Fruit fly (Drosophila melanogaster) whole organism, embryonic: Measurements from ENCODE around the gene Eip63E.

Experiments used
- Bdp1 ChIP-seq: fragments of 200-800 bp; sonication (Bioruptor generic); optimal IDR thresholded peaks from 3 replicates; lab custom pipeline; 2016; ENCODE audit warnings: missing biosample characterization, missing genetic modification characterization
- CG10431 ChIP-seq: fragments of 200-800 bp; sonication (Bioruptor generic); optimal IDR thresholded peaks from 3 replicates; lab custom pipeline; 2018; ENCODE audit warnings: missing biosample characterization, mild to moderate bottlenecking, missing genetic modification characterization
- CG11085 ChIP-seq: fragments of 200-800 bp; sonication (Bioruptor generic); IDR thresholded peaks from 2 replicates; pipeline ENCODE4 v1.3.6; 2022; ENCODE audit warnings: missing biosample characterization, missing genetic modification characterization
- CG11695 ChIP-seq: fragments of 200-800 bp; sonication (Bioruptor generic); IDR thresholded peaks from 3 replicates; pipeline ENCODE4 v1.3.6; 2022; ENCODE audit warnings: missing biosample characterization, missing genetic modification characterization
- CG14667 ChIP-seq: fragments of 200-800 bp; sonication (Bioruptor generic); IDR thresholded peaks from 2 replicates; pipeline ENCODE4 v1.3.6; 2022; ENCODE audit warnings: missing biosample characterization, missing genetic modification characterization
- CG15011 ChIP-seq: fragments of 200-800 bp; sonication (Bioruptor generic); optimal IDR thresholded peaks from 3 replicates; lab custom pipeline; 2018; ENCODE audit warnings: missing biosample characterization, mild to moderate bottlenecking, missing genetic modification characterization
- CG15514 ChIP-seq: fragments of 200-800 bp; sonication (Bioruptor generic); optimal IDR thresholded peaks from 3 replicates; lab custom pipeline; 2017; ENCODE audit warnings: missing biosample characterization, missing genetic modification characterization, mild to moderate bottlenecking, moderate library complexity, missing genetic modification reagents
- CG17186 ChIP-seq: fragments of 200-800 bp; sonication (Bioruptor generic); optimal IDR thresholded peaks from 3 replicates; lab custom pipeline; 2017; ENCODE audit warnings: missing biosample characterization, missing genetic modification reagents, missing genetic modification characterization
- CG18011 ChIP-seq: fragments of 200-800 bp; sonication (Bioruptor generic); optimal IDR thresholded peaks from 2 replicates; lab custom pipeline; 2017; ENCODE audit warnings: missing biosample characterization, missing genetic modification characterization, mild to moderate bottlenecking, moderate library complexity, missing genotype
- CG3065 ChIP-seq: fragments of 200-800 bp; sonication (Bioruptor generic); optimal IDR thresholded peaks from 2 replicates; lab custom pipeline; 2016; ENCODE audit warnings: missing biosample characterization, missing genetic modification characterization
- CG3407 ChIP-seq: fragments of 200-800 bp; sonication (Bioruptor generic); optimal IDR thresholded peaks from 2 replicates; lab custom pipeline; 2018; ENCODE audit warnings: missing biosample characterization, mild to moderate bottlenecking, missing genetic modification characterization
- CG3726 ChIP-seq: fragments of 200-800 bp; sonication (Bioruptor generic); IDR thresholded peaks from 3 replicates; pipeline ENCODE4, ENCODE4 v1.3.6; 2022; ENCODE audit warnings: missing biosample characterization, missing genetic modification characterization
- CG43689 ChIP-seq: fragments of 200-800 bp; sonication (Bioruptor generic); IDR thresholded peaks from 2 replicates; pipeline ENCODE4 v1.3.6; 2022; ENCODE audit warnings: missing biosample characterization, missing genetic modification characterization
- CG6272 ChIP-seq: fragments of 200-800 bp; sonication (Bioruptor generic); IDR thresholded peaks from 2 replicates; pipeline ENCODE4 v1.3.6; 2022; ENCODE audit warnings: missing biosample characterization, missing genetic modification characterization
- CG8478 ChIP-seq: fragments of >200 bp; optimal IDR thresholded peaks from 2 replicates; lab custom pipeline; 2018
- CG9932 ChIP-seq: fragments of 200-800 bp; sonication (Bioruptor generic); IDR thresholded peaks from 2 replicates; pipeline ENCODE4 v1.3.6; 2022; ENCODE audit warnings: missing biosample characterization, missing genetic modification characterization
- Chrac-16 ChIP-seq: fragments of 200-800 bp; sonication (Bioruptor generic); optimal IDR thresholded peaks from 3 replicates; lab custom pipeline; 2016; ENCODE audit warnings: missing biosample characterization, missing genetic modification characterization
- CrebB ChIP-seq: fragments of 200-800 bp; sonication (Bioruptor generic); optimal IDR thresholded peaks from 3 replicates; lab custom pipeline; 2018; ENCODE audit warnings: missing biosample characterization, mild to moderate bottlenecking, missing genetic modification characterization
- Dip2 ChIP-seq: fragments of 200-800 bp; sonication (Bioruptor generic); IDR thresholded peaks from 2 replicates; pipeline ENCODE4 v1.3.6; 2022; ENCODE audit warnings: missing biosample characterization, missing genetic modification characterization
- Dip3 ChIP-seq: fragments of 200-800 bp; sonication (Bioruptor generic); optimal IDR thresholded peaks from 3 replicates; lab custom pipeline; 2016; ENCODE audit warnings: missing biosample characterization, missing genetic modification characterization
- Dp ChIP-seq: fragments of 200-800 bp; sonication (Bioruptor generic); optimal IDR thresholded peaks from 2 replicates; lab custom pipeline; 2018; ENCODE audit warnings: missing biosample characterization, mild to moderate bottlenecking, missing genetic modification characterization, moderate library complexity
- Eip74EF ChIP-seq, 2 experiments: fragments of 200-800 bp in 1 of 2; fragments of >200 bp in 1 of 2; sonication (Bioruptor generic) in 1 of 2; optimal IDR thresholded peaks; 2 replicates each; lab custom pipeline; 2017 to 2019; ENCODE audit warnings: missing biosample characterization in 2 of 2, missing genetic modification characterization in 2 of 2, mild to moderate bottlenecking in 1 of 2, moderate library complexity in 1 of 2
- Gsc ChIP-seq: fragments of 200-800 bp; sonication (Bioruptor generic); IDR thresholded peaks from 2 replicates; pipeline ENCODE4 v1.3.6; 2022; ENCODE audit warnings: missing biosample characterization, missing genetic modification characterization
- Hr3 ChIP-seq: fragments of 200-800 bp; sonication (Bioruptor generic); optimal IDR thresholded peaks from 3 replicates; lab custom pipeline; 2016; ENCODE audit warnings: missing biosample characterization, missing genetic modification characterization
- Hr78 ChIP-seq, 2 experiments: fragments of 200-800 bp in 1 of 2; fragments of >200 bp in 1 of 2; sonication (Bioruptor generic) in 1 of 2; optimal IDR thresholded peaks; 2 replicates each; lab custom pipeline; 2017 to 2019; ENCODE audit warnings: missing biosample characterization in 2 of 2, missing genetic modification characterization in 2 of 2, mild to moderate bottlenecking in 1 of 2, moderate library complexity in 1 of 2
- Lim3 ChIP-seq: fragments of 200-800 bp; sonication (Bioruptor generic); IDR thresholded peaks from 2 replicates; pipeline ENCODE4 v1.3.6; 2022; ENCODE audit warnings: missing biosample characterization, missing genetic modification characterization
- NfI ChIP-seq: fragments of 200-800 bp; sonication (Bioruptor generic); optimal IDR thresholded peaks from 3 replicates; lab custom pipeline; 2018; ENCODE audit warnings: missing biosample characterization, mild to moderate bottlenecking, missing genetic modification characterization, moderate library complexity
- Oli ChIP-seq: fragments of 200-800 bp; sonication (Bioruptor generic); optimal IDR thresholded peaks from 2 replicates; lab custom pipeline; 2018; ENCODE audit warnings: missing biosample characterization, mild to moderate bottlenecking, missing genetic modification characterization, moderate library complexity
- Opbp ChIP-seq: fragments of 200-800 bp; sonication (Bioruptor generic); IDR thresholded peaks from 3 replicates; pipeline ENCODE4 v1.3.6; 2022; ENCODE audit warnings: missing biosample characterization, missing genetic modification characterization; ENCODE audit not compliant: partially characterized antibody
- PHDP ChIP-seq: fragments of 200-800 bp; sonication (Bioruptor generic); optimal IDR thresholded peaks from 3 replicates; lab custom pipeline; 2018; ENCODE audit warnings: missing biosample characterization, mild to moderate bottlenecking, missing genetic modification characterization, moderate library complexity
- Rfx ChIP-seq: fragments of 200-800 bp; sonication (Bioruptor generic); IDR thresholded peaks from 2 replicates; pipeline ENCODE4 v1.3.6; 2022; ENCODE audit warnings: missing biosample characterization, missing genetic modification characterization
- Sin3A ChIP-seq: fragments of >200 bp; optimal IDR thresholded peaks from 2 replicates; lab custom pipeline; 2018
- Six4 ChIP-seq: fragments of 200-800 bp; sonication (Bioruptor generic); optimal IDR thresholded peaks from 2 replicates; lab custom pipeline; 2016; ENCODE audit warnings: missing biosample characterization, missing genetic modification characterization
- Sry-β ChIP-seq: fragments of 200-800 bp; sonication (Bioruptor generic); optimal IDR thresholded peaks from 2 replicates; lab custom pipeline; 2018; ENCODE audit warnings: missing biosample characterization, mild to moderate bottlenecking, missing genetic modification characterization, moderate library complexity
- abd-A ChIP-seq: fragments of 200-800 bp; sonication (Bioruptor generic); optimal IDR thresholded peaks from 3 replicates; lab custom pipeline; 2019; ENCODE audit warnings: missing biosample characterization, mild to moderate bottlenecking, missing genetic modification characterization, moderate library complexity
- aop ChIP-seq: fragments of 200-800 bp; sonication (Bioruptor generic); IDR thresholded peaks from 2 replicates; pipeline ENCODE4 v1.3.6; 2022; ENCODE audit warnings: missing biosample characterization, missing genetic modification characterization
- ato ChIP-seq: fragments of 200-800 bp; sonication (Bioruptor generic); IDR thresholded peaks from 2 replicates; pipeline ENCODE4 v1.3.6; 2022; ENCODE audit warnings: missing biosample characterization, missing genetic modification characterization; ENCODE audit not compliant: partially characterized antibody
- chif ChIP-seq, 2 experiments: fragments of 200-800 bp; sonication (Bioruptor generic); optimal IDR thresholded peaks; 3 replicates each; lab custom pipeline; 2016; ENCODE audit warnings: missing biosample characterization in 2 of 2, missing genetic modification characterization in 2 of 2
- eyg ChIP-seq: fragments of 200-800 bp; sonication (Bioruptor generic); optimal IDR thresholded peaks from 3 replicates; lab custom pipeline; 2016; ENCODE audit warnings: missing biosample characterization, missing genetic modification characterization
- gce ChIP-seq: fragments of 200-800 bp; sonication (Bioruptor generic); IDR thresholded peaks from 3 replicates; pipeline ENCODE4 v1.3.6; 2022; ENCODE audit warnings: missing biosample characterization, missing genetic modification characterization
- gt ChIP-seq: fragments of 200-800 bp; sonication (Bioruptor generic); IDR thresholded peaks from 2 replicates; pipeline ENCODE4 v1.3.6; 2022; ENCODE audit warnings: missing biosample characterization, missing genetic modification characterization
- knrl ChIP-seq: fragments of 200-800 bp; sonication (Bioruptor generic); IDR thresholded peaks from 3 replicates; pipeline ENCODE4 v1.3.6; 2022; ENCODE audit warnings: missing biosample characterization, missing genetic modification characterization; ENCODE audit not compliant: partially characterized antibody
- mld ChIP-seq: fragments of 200-800 bp; sonication (Bioruptor generic); IDR thresholded peaks from 3 replicates; pipeline ENCODE4 v1.3.6; 2022; ENCODE audit warnings: missing biosample characterization, missing genetic modification characterization; ENCODE audit not compliant: partially characterized antibody
- rib ChIP-seq: fragments of 200-800 bp; sonication (Bioruptor generic); IDR thresholded peaks from 2 replicates; pipeline ENCODE4 v1.3.6; 2022; ENCODE audit warnings: missing biosample characterization, missing genetic modification characterization
- sim ChIP-seq: fragments of 200-800 bp; sonication (Bioruptor generic); IDR thresholded peaks from 2 replicates; pipeline ENCODE4 v1.3.6; 2022; ENCODE audit warnings: missing biosample characterization, missing genetic modification characterization
- sna ChIP-seq: fragments of 200-800 bp; sonication (Bioruptor generic); IDR thresholded peaks from 2 replicates; pipeline ENCODE4 v1.3.6; 2022; ENCODE audit warnings: missing biosample characterization, missing genetic modification characterization; ENCODE audit not compliant: partially characterized antibody
- so ChIP-seq: fragments of 200-800 bp; sonication (Bioruptor generic); IDR thresholded peaks from 3 replicates; pipeline ENCODE4 v1.3.6; 2022; ENCODE audit warnings: missing biosample characterization, missing genetic modification characterization
- ssp ChIP-seq: fragments of 200-800 bp; sonication (Bioruptor generic); IDR thresholded peaks from 2 replicates; pipeline ENCODE4 v1.3.6; 2022; ENCODE audit warnings: missing biosample characterization, missing genetic modification characterization
- sug ChIP-seq: fragments of 200-800 bp; optimal IDR thresholded peaks from 2 replicates; lab custom pipeline; 2019; ENCODE audit warnings: missing biosample characterization, mild to moderate bottlenecking, missing genetic modification characterization, moderate library complexity
- toy ChIP-seq: fragments of 200-800 bp; sonication (Bioruptor generic); IDR thresholded peaks from 2 replicates; pipeline ENCODE4 v1.3.6; 2022; ENCODE audit warnings: missing biosample characterization, missing genetic modification characterization
- ttk ChIP-seq: fragments of 200-800 bp; sonication (Bioruptor generic); IDR thresholded peaks from 2 replicates; pipeline ENCODE4 v2.1.2; 2022; ENCODE audit warnings: missing biosample characterization, missing genetic modification characterization
- wdn ChIP-seq: fragments of 200-800 bp; sonication (Bioruptor generic); IDR thresholded peaks from 2 replicates; pipeline ENCODE4 v1.3.6; 2022; ENCODE audit warnings: missing biosample characterization, missing genetic modification characterization

Eip63E gene

DNA sequence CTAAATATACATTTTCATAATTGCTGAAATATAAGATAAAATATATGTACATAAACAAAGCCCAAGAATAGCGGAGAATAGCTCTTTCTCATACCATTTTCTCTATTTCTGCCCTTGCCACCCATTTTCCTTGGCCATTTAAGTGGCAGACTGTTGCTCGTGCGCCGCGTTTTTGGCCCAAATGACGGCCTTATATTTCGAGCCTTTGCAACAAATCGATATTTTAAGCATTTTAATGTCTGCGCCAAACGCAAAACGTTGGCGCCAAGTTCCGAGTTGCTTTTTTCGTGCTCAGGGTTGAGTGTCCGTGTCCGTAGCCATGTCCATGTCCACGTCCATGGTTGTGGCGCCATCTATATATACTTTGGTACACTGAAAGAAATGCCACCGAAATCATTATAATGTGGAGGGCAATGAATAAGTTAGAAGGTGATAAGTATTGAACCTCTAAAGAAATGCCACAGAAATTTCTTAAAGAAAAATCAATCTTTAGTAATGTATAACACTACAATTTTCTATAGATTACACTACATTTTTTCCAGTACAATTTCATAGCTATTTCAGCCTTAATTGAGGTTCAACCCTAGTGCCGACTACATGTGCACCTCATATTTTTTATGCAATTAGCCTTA lies 23.3 kb upstream of the Eip63E start (continued):
- TF ChIP-seq abd-A (tag; lab: Kevin White, UChicago): peak; percentile 11
- no peak for TF ChIP-seq so (GFP tag; lab: Robert Waterston, UW)
- TF ChIP-seq sna: no peak
- no peak for TF ChIP-seq Hr3
- no peak for TF ChIP-seq CG14667 (GFP tag; lab: Robert Waterston, UW)
- no peak for TF ChIP-seq Chrac-16 (GFP tag; lab: Kevin White, UChicago)
- TF ChIP-seq Dp (GFP tag; lab: Kevin White, UChicago): no peak
- TF ChIP-seq Sin3A (lab: Kevin White, UChicago): no peak
- TF ChIP-seq aop (GFP tag; lab: Robert Waterston, UW): no peak
- no peak for TF ChIP-seq ato (GFP tag; lab: Robert Waterston, UW)
- TF ChIP-seq CG3065: no peak
- no peak for TF ChIP-seq Lim3 (GFP tag; lab: Robert Waterston, UW)
- no peak for TF ChIP-seq Gsc (GFP tag; lab: Robert Waterston, UW)
- TF ChIP-seq Oli (tag; lab: Kevin White, UChicago): peak; percentile 47
- no peak for TF ChIP-seq sim
- no peak for TF ChIP-seq CG15011 (GFP tag; lab: Kevin White, UChicago)
- TF ChIP-seq CG17186: no peak
- no peak for TF ChIP-seq gce (GFP tag; lab: Robert Waterston, UW)
- TF ChIP-seq CG43689 (GFP tag; lab: Robert Waterston, UW): no peak
- no peak for TF ChIP-seq chif (GFP tag; optimal IDR thresholded peaks at IDR 0.05; lab: Kevin White, UChicago)
- no peak for TF ChIP-seq gt (GFP tag; lab: Robert Waterston, UW)
- TF ChIP-seq CG10431: no peak
- TF ChIP-seq CG9932 (GFP tag; lab: Robert Waterston, UW): no peak
- no peak for TF ChIP-seq CG15514
- TF ChIP-seq Sry-β (GFP tag; lab: Kevin White, UChicago): no peak
- 0 out of 2 replicates have a peak, but pooled peaks have one; percentile 27 for TF ChIP-seq Rfx (GFP tag; lab: Robert Waterston, UW)
- no peak for TF ChIP-seq Dip2
- no peak for TF ChIP-seq Opbp (GFP tag; lab: Robert Waterston, UW)
- no peak for TF ChIP-seq ttk (GFP tag; lab: Robert Waterston, UW)
- TF ChIP-seq Six4: no peak
- peak; percentile 15 for TF ChIP-seq NfI
- TF ChIP-seq Bdp1 (GFP tag; lab: Kevin White, UChicago): no peak
- TF ChIP-seq Eip74EF (GFP tag; optimal IDR thresholded peaks at IDR 0.05; lab: Kevin White, UChicago): no peak
- TF ChIP-seq toy (GFP tag; lab: Robert Waterston, UW): no peak
- TF ChIP-seq ssp (GFP tag; lab: Robert Waterston, UW): no peak
- TF ChIP-seq Hr78 (GFP tag; optimal IDR thresholded peaks at IDR 0.05; lab: Kevin White, UChicago): no peak
- no peak for TF ChIP-seq CG3407 (GFP tag; lab: Kevin White, UChicago)
- no peak for TF ChIP-seq Dip3 (GFP tag; lab: Kevin White, UChicago)
- no peak for TF ChIP-seq wdn (GFP tag; lab: Robert Waterston, UW)
- no peak for TF ChIP-seq knrl (GFP tag; lab: Robert Waterston, UW)
- TF ChIP-seq CG6272 (GFP tag; lab: Robert Waterston, UW): no peak
- no peak for TF ChIP-seq CG8478 (lab: Kevin White, UChicago)
- TF ChIP-seq rib: no peak
- no peak for TF ChIP-seq CG18011 (GFP tag; lab: Kevin White, UChicago)
- TF ChIP-seq PHDP: no peak
- TF ChIP-seq sug: no peak
- no peak for TF ChIP-seq eyg (GFP tag; lab: Kevin White, UChicago)
- no peak for TF ChIP-seq CG11695 (GFP tag; lab: Robert Waterston, UW)
- no peak for TF ChIP-seq CG3726
- no peak for TF ChIP-seq mld (GFP tag; lab: Robert Waterston, UW)
- TF ChIP-seq CrebB (tag; lab: Kevin White, UChicago): no peak
- no peak for TF ChIP-seq CG11085 (GFP tag; lab: Robert Waterston, UW)
